Fruit fly (Drosophila melanogaster) ovary, adult (tissue): ENCODE results near the gene CheA75a.

Experiments used
- CG17801 ChIP-seq: fragments of 200-800 bp; optimal IDR thresholded peaks from 2 replicates; lab custom pipeline; 2019; ENCODE audit warnings: missing biosample characterization, mild to moderate bottlenecking, missing genetic modification characterization, moderate library complexity; ENCODE audit not compliant: partially characterized antibody

CheA75a gene

DNA sequence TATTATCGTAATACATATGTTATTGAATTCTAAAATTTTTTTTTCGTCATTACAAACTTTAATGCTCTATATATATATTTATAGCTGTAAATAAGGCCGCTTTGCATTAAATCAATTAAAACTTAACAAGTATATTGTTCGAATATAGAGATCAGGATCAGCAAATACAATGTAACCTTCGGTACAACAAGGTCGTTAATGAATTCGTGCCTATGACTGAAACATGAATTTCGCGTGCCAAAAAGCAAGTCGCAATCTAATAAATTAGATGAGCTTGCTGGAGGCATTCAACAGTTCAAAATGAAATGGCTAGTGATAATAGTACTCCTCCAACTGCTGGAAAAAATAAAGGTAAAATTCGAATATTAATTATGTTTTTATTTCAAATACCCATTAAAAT lies at the start of gene CheA75a:
Gene CheA75a (plus strand): TSS at position 301 of the 400 bp plus-strand sequence.
- no peak for TF ChIP-seq CG17801

DNA sequence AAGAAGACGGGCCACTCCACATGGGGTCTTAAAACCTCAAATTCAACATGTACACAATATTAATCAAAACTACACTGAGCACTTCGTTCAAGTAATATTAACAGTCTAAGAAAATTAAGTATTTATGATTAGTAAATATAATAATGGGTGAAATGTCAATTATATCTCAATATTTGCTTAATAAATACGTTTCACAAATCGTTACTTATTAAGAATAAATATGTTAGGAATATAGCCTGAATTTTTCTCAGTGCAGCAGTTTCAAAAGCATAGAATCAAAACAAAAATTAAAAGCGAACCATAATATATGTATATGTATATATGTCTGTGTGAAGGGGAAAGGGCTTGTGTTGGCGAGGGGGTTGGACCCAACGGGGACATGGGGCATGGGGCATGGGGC lies 47.9 kb upstream of the CheA75a start:
- no peak for TF ChIP-seq CG17801

- TF ChIP-seq CG17801, result no peak
Measured at dm6 chr3L:18204366-18204765, 47.5 kb upstream of the CheA75a start.

- no peak for TF ChIP-seq CG17801
Measured at dm6 chr3L:18205516-18205915, 46.4 kb upstream of the CheA75a start.

DNA sequence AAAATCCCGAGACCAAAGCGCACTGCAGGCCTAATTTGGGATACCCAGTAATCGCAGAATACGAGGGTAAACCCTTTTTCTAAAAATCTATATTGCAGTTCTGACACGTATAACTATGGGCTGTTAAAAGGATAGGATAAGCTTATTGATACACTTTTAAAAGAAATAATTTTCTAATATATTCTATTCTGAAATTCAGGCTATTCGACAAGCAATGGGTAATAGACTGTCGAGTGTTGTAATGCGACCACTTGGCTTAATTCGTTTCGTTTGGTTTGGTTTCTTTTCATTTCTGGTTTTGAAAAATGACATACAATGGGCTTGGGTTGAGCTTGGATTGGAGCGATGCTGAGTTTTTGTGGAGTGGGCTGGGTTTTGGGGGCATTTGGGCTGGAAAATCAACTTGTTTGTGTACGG lies 39.6 kb upstream of the CheA75a start:
- TF ChIP-seq CG17801, result no peak

DNA sequence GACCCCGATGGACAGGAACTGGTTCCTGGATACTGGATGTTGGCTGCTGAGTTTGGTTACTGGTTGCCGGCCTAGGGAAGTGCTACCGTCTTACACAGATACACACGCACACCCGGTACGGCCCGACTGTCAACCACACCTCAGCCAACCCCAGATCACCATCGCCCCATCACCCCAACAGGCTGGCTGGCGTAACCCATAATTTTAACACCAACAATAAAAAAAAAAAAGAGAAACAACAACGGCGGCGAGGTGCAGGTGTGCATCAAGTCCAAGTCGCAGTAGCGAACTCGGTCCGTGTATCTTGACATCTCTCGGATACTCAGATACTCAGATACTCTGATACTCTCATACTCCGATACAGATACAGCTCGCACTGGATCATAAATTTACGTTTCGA lies 38.1 kb upstream of the CheA75a start:
- TF ChIP-seq CG17801, result no peak

- no peak for TF ChIP-seq CG17801
Measured at dm6 chr3L:18215669-18216068, 36.2 kb upstream of the CheA75a start.

dm6 chr3L:18216931-18217330 lies 35.0 kb upstream of the CheA75a start:
- no peak for TF ChIP-seq CG17801

DNA sequence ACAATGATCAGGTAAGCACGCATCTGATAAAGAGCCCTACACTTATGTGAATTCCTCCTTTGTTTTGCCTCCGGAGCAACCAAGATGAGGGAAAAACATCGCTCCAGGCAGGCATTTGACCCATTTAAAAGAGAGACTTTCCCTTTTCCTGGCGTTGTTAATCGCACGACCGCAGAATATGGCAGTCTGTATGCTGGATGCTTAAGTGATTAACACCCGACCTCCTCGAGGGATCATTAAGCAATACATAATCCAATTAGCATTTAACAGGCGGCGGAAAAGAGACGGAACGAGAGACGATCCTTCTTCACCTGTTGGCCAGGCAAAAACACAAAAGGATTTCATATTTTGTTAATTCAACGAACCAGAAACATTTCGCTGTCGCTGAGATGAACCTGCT lies 33.4 kb upstream of the CheA75a start:
- TF ChIP-seq CG17801, result no peak

DNA sequence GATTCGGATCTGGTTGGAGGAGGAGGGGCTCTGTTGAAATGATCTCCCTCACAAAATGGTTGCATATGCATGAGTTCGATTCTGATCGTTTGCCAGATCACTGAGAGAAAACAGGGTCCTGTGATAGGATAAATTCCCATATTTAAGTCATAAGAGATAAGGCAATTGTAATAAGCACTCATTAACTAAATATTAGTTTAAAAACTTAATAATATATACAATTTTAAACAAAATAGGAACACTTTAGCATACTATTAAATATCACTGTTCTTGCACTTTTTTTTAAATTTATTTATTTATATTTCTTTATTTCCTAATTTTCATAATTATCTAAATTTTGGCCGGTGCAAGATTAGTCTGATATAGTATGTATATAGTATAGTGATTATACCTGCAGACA lies 32.5 kb upstream of the CheA75a start:
- no peak for TF ChIP-seq CG17801

DNA sequence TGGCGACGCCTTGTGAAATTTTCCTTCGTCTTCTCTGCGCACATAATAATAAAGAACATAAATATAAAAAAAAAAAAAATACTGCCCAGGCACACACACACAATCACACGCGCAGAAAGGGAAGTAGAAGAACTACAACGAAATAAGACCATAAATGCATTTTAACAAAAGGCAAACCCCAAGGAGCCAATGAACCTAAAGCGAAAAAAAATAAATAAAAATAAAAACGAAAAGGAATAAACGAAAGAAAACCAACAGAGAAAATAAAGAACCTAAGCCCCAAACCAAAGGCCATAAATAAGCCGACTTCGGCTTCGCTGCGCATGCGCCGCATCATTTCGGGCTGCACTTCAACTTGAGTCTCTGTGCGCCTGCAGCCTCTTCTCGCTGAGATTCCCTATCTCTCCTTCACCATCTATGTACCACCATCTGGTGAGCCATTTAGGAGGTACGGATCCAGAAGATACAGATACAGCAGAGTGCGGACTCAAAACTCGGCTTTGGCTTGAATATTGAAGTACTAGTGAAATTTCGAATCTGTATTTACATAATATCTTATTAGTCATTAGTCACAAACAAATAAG lies 30.5 kb upstream of the CheA75a start:
- TF ChIP-seq CG17801, result no peak

dm6 chr3L:18222284-18222683 lies 29.6 kb upstream of the CheA75a start:
- no peak for TF ChIP-seq CG17801

dm6 chr3L:18223437-18223836 lies 28.5 kb upstream of the CheA75a start:
- no peak for TF ChIP-seq CG17801

DNA sequence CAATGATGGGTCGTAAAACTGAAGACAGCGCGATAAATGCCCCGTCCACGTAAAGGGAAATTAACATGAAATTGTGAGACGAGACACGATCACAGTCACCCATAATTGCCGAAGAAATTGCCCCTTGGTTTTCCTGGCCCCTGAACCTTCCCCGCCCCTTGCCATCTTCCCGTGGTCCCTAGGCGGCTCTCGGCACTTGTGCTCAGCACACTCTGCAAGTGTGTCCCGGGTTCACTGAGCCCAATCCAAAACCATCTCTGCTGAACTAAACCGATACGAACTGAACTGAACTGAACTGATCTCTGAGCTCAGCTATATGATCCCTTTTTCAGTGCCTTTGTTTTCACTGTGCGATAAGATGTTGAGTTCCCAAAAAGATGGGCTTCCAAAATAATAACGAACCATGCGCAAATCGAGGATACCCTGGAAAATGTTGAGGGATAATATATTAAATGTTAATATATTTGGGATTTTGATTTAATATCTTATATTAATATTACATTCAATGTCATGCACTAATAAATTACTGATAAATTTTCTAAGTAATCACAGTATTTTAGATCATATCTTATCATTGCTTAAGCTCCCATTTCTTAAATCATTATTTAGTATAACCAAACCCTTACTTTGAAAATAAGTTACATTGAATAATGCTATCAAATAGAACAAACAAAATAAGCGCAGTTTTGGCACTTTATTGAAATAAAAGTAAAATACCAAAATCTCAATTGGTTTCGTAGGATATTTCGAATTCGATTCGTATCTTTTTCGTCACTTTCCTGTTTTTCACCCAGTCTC lies 27.1 kb upstream of the CheA75a start:
- TF ChIP-seq CG17801, result no peak

DNA sequence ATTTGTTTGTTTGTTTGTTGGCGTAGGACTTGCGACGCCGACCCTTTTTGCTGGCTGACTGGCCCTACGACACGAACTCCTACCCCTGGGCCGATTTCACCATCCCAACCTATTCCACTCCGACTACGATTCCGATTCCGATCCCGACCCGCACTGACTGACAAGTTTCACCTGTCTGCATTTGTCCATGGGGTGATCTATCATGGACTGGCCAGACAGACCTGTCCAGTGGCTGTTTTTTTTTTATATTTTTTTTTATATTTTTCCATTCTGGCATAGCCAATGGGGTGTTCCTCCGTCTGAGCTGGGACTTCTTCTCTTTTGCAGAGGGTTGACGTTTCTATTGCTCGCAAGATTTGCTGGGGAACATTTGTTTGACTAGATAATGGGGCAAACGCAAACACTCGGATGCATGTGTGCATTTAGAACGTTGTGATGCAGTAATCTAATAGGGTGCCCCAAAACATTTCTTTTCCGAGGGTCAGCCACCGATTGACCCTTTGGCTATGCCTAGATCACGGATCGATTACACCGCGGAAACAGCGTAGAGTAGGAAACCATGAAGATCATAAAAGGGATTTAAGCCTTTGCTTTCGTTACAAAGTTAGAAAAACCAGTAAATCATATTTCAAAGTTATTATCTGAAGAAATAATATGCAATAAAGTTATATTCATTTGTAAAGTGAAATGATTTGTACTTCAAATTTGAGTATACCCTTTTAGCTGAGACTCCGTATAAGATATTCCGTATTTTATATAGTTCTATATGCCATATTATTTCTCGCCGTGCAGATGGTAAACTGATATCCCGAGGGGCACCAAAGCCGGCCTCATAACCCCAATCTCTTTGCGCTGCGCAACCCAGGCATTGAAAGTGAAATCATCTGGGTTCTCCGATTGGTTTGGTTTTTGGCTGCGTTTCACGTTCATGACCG lies 26.2 kb upstream of the CheA75a start:
- TF ChIP-seq CG17801, result no peak

- no peak for TF ChIP-seq CG17801
Measured at dm6 chr3L:18226682-18227410, 25.0 kb upstream of the CheA75a start.

- TF ChIP-seq CG17801, result no peak
Measured at dm6 chr3L:18227411-18227716, 24.5 kb upstream of the CheA75a start.
